Fruit fly (Drosophila melanogaster) whole organism, embryonic: Measurements from ENCODE around the gene Sf3b2.

Experiments used
- CG10147 ChIP-seq: fragments of 200-800 bp; sonication (Bioruptor generic); optimal IDR thresholded peaks from 2 replicates; lab custom pipeline; 2019; ENCODE audit warnings: missing biosample characterization, mild to moderate bottlenecking, missing genetic modification characterization, moderate library complexity
- CG10209 ChIP-seq: fragments of 200-800 bp; sonication (Bioruptor generic); optimal IDR thresholded peaks from 3 replicates; lab custom pipeline; 2017; ENCODE audit warnings: missing biosample characterization, mild to moderate bottlenecking, missing genetic modification characterization, missing genetic modification reagents
- CG10543 ChIP-seq: fragments of 200-800 bp; sonication (Bioruptor generic); optimal IDR thresholded peaks from 3 replicates; lab custom pipeline; 2017; ENCODE audit warnings: missing biosample characterization, mild to moderate bottlenecking, missing genetic modification characterization, moderate library complexity
- CG10979 ChIP-seq: fragments of 200-800 bp; sonication (Bioruptor generic); optimal IDR thresholded peaks from 2 replicates; lab custom pipeline; 2018; ENCODE audit warnings: missing biosample characterization, mild to moderate bottlenecking, missing genetic modification characterization, moderate library complexity
- CG11456 ChIP-seq: fragments of 200-800 bp; sonication (Bioruptor generic); IDR thresholded peaks from 3 replicates; pipeline ENCODE4 v1.3.6; 2022; ENCODE audit warnings: missing biosample characterization, missing genetic modification characterization
- CG13424 ChIP-seq: fragments of 200-800 bp; sonication (Bioruptor generic); optimal IDR thresholded peaks from 2 replicates; lab custom pipeline; 2019; ENCODE audit warnings: missing biosample characterization, mild to moderate bottlenecking, missing genetic modification characterization, moderate library complexity
- CG13894 ChIP-seq: fragments of 200-800 bp; sonication (Bioruptor generic); optimal IDR thresholded peaks from 3 replicates; lab custom pipeline; 2018; ENCODE audit warnings: missing biosample characterization, mild to moderate bottlenecking, missing genetic modification characterization, moderate library complexity
- CG15269 ChIP-seq: fragments of 200-800 bp; sonication (Bioruptor generic); optimal IDR thresholded peaks from 2 replicates; lab custom pipeline; 2018; ENCODE audit warnings: missing biosample characterization, mild to moderate bottlenecking, missing genetic modification characterization, moderate library complexity
- CG1602 ChIP-seq: fragments of 200-800 bp; sonication (Bioruptor generic); optimal IDR thresholded peaks from 3 replicates; lab custom pipeline; 2016; ENCODE audit warnings: missing biosample characterization, missing genetic modification characterization
- CG16863 ChIP-seq: fragments of 200-800 bp; sonication (Bioruptor generic); optimal IDR thresholded peaks from 3 replicates; lab custom pipeline; 2016; ENCODE audit warnings: missing biosample characterization, missing genetic modification characterization
- CG17829 ChIP-seq: fragments of 200-800 bp; optimal IDR thresholded peaks from 2 replicates; lab custom pipeline; 2019; ENCODE audit warnings: missing biosample characterization, mild to moderate bottlenecking, missing genetic modification characterization, moderate library complexity
- CG2678 ChIP-seq: fragments of 200-800 bp; sonication (Bioruptor generic); optimal IDR thresholded peaks from 3 replicates; lab custom pipeline; 2019; ENCODE audit warnings: missing biosample characterization, mild to moderate bottlenecking, missing genetic modification characterization, moderate library complexity
- CG30403 ChIP-seq: fragments of 200-800 bp; sonication (Bioruptor generic); optimal IDR thresholded peaks from 3 replicates; lab custom pipeline; 2016; ENCODE audit warnings: missing biosample characterization, missing genetic modification characterization
- CG4424 ChIP-seq: fragments of 200-800 bp; sonication (Bioruptor generic); optimal IDR thresholded peaks from 3 replicates; lab custom pipeline; 2016; ENCODE audit warnings: missing biosample characterization, missing genetic modification characterization
- CG5245 ChIP-seq: fragments of 200-800 bp; sonication (Bioruptor generic); optimal IDR thresholded peaks from 3 replicates; lab custom pipeline; 2016; ENCODE audit warnings: missing biosample characterization, missing genetic modification characterization
- CG6272 ChIP-seq: fragments of 200-800 bp; sonication (Bioruptor generic); IDR thresholded peaks from 2 replicates; pipeline ENCODE4 v1.3.6; 2022; ENCODE audit warnings: missing biosample characterization, missing genetic modification characterization
- CG7357 ChIP-seq: fragments of 200-800 bp; sonication (Bioruptor generic); IDR thresholded peaks from 3 replicates; pipeline ENCODE4 v1.3.6; 2022; ENCODE audit warnings: missing biosample characterization, missing genetic modification characterization
- CG7786 ChIP-seq: fragments of 200-800 bp; sonication (Bioruptor generic); optimal IDR thresholded peaks from 2 replicates; lab custom pipeline; 2016; ENCODE audit warnings: missing biosample characterization, missing genetic modification characterization
- CG7987 ChIP-seq: fragments of 200-800 bp; sonication (Bioruptor generic); optimal IDR thresholded peaks from 2 replicates; lab custom pipeline; 2018; ENCODE audit warnings: missing biosample characterization, mild to moderate bottlenecking, missing genetic modification characterization, moderate library complexity
- CG8281 ChIP-seq: fragments of 200-800 bp; sonication (Bioruptor generic); optimal IDR thresholded peaks from 2 replicates; lab custom pipeline; 2018; ENCODE audit warnings: missing biosample characterization, mild to moderate bottlenecking, missing genetic modification characterization, moderate library complexity
- CG8478 ChIP-seq: fragments of >200 bp; optimal IDR thresholded peaks from 2 replicates; lab custom pipeline; 2018
- Dad ChIP-seq: fragments of 200-800 bp; sonication (Bioruptor generic); optimal IDR thresholded peaks from 3 replicates; lab custom pipeline; 2016; ENCODE audit warnings: missing biosample characterization, missing genetic modification characterization
- Doc2 ChIP-seq: fragments of 200-800 bp; sonication (Bioruptor generic); IDR thresholded peaks from 2 replicates; pipeline ENCODE4 v1.3.6; 2022; ENCODE audit warnings: missing biosample characterization, missing genetic modification characterization
- Dref ChIP-seq: fragments of 200-800 bp; sonication (Bioruptor generic); IDR thresholded peaks from 2 replicates; pipeline ENCODE4 v1.3.6; 2022; ENCODE audit warnings: missing biosample characterization, missing genetic modification characterization
- Elba2 ChIP-seq: fragments of 200-800 bp; sonication (Bioruptor generic); optimal IDR thresholded peaks from 3 replicates; lab custom pipeline; 2016; ENCODE audit warnings: missing biosample characterization, missing genetic modification characterization
- Ets97D ChIP-seq: fragments of 200-800 bp; sonication (Bioruptor generic); optimal IDR thresholded peaks from 3 replicates; lab custom pipeline; 2016; ENCODE audit warnings: missing biosample characterization, missing genetic modification characterization
- HLH54F ChIP-seq: fragments of 200-800 bp; sonication (Bioruptor generic); optimal IDR thresholded peaks from 3 replicates; lab custom pipeline; 2016; ENCODE audit warnings: missing biosample characterization, missing genetic modification characterization
- Jarid2 ChIP-seq: fragments of 200-800 bp; sonication (Bioruptor generic); optimal IDR thresholded peaks from 3 replicates; lab custom pipeline; 2017; ENCODE audit warnings: mild to moderate bottlenecking, missing biosample characterization, missing genetic modification reagents, missing genetic modification characterization
- Med ChIP-seq: fragments of 200-800 bp; sonication (Bioruptor generic); peaks from one replicate; lab custom pipeline; 2016; ENCODE audit warnings: missing biosample characterization, missing genetic modification characterization, mild to moderate bottlenecking, inconsistent platforms, moderate library complexity
- NC2β ChIP-seq: fragments of 200-800 bp; sonication (Bioruptor generic); optimal IDR thresholded peaks from 2 replicates; lab custom pipeline; 2016; ENCODE audit warnings: missing biosample characterization, missing genetic modification characterization
- Side ChIP-seq: fragments of 200-800 bp; sonication (Bioruptor generic); optimal IDR thresholded peaks from 2 replicates; lab custom pipeline; 2016; ENCODE audit warnings: missing biosample characterization, missing genetic modification characterization
- ase ChIP-seq: fragments of 200-800 bp; sonication (Bioruptor generic); IDR thresholded peaks from 3 replicates; pipeline ENCODE4 v1.3.6; 2022; ENCODE audit warnings: missing biosample characterization, missing genetic modification characterization
- az2 ChIP-seq: fragments of 200-800 bp; sonication (Bioruptor generic); optimal IDR thresholded peaks from 3 replicates; lab custom pipeline; 2016; ENCODE audit warnings: missing biosample characterization, missing genetic modification characterization
- crp ChIP-seq, 2 experiments: fragments of 200-800 bp; sonication (Bioruptor generic); optimal IDR thresholded peaks; 2 replicates in 1 of 2; 3 replicates in 1 of 2; lab custom pipeline; 2017; ENCODE audit warnings: missing biosample characterization in 2 of 2, missing genetic modification characterization in 2 of 2, mild to moderate bottlenecking in 1 of 2, moderate library complexity in 1 of 2
- dan ChIP-seq: fragments of 200-800 bp; sonication (Bioruptor generic); IDR thresholded peaks from 2 replicates; pipeline ENCODE4 v1.3.6; 2022; ENCODE audit warnings: missing biosample characterization, missing genetic modification characterization
- dpn ChIP-seq, 2 experiments: fragments of 200-800 bp; sonication (Bioruptor generic); optimal IDR thresholded peaks; 3 replicates each; lab custom pipeline; 2016; ENCODE audit warnings: missing biosample characterization in 2 of 2, missing genetic modification characterization in 2 of 2
- emc ChIP-seq: fragments of 200-800 bp; sonication (Bioruptor generic); optimal IDR thresholded peaks from 2 replicates; lab custom pipeline; 2016; ENCODE audit warnings: missing biosample characterization, missing genetic modification characterization
- exex ChIP-seq: fragments of 200-800 bp; sonication (Bioruptor generic); optimal IDR thresholded peaks from 4 replicates; lab custom pipeline; 2018; ENCODE audit warnings: missing biosample characterization, mild to moderate bottlenecking, missing genetic modification characterization, moderate library complexity
- fd64A ChIP-seq: fragments of 200-800 bp; sonication (Bioruptor generic); optimal IDR thresholded peaks from 3 replicates; lab custom pipeline; 2018; ENCODE audit warnings: missing biosample characterization, mild to moderate bottlenecking, missing genetic modification characterization
- gce ChIP-seq: fragments of 200-800 bp; sonication (Bioruptor generic); IDR thresholded peaks from 3 replicates; pipeline ENCODE4 v1.3.6; 2022; ENCODE audit warnings: missing biosample characterization, missing genetic modification characterization
- gcm ChIP-seq: fragments of 200-800 bp; sonication (Bioruptor generic); optimal IDR thresholded peaks from 2 replicates; lab custom pipeline; 2019; ENCODE audit warnings: missing biosample characterization, mild to moderate bottlenecking, missing genetic modification characterization, moderate library complexity
- grn ChIP-seq: fragments of 200-800 bp; sonication (Bioruptor generic); optimal IDR thresholded peaks from 3 replicates; lab custom pipeline; 2017; ENCODE audit warnings: missing biosample characterization, missing genetic modification characterization
- jumu ChIP-seq: fragments of 200-800 bp; sonication (Bioruptor generic); optimal IDR thresholded peaks from 3 replicates; lab custom pipeline; 2016; ENCODE audit warnings: missing biosample characterization, missing genetic modification characterization
- kay ChIP-seq: fragments of 200-800 bp; sonication (Bioruptor generic); optimal IDR thresholded peaks from 2 replicates; lab custom pipeline; 2016; ENCODE audit warnings: missing biosample characterization, missing genetic modification characterization
- odd ChIP-seq: fragments of 200-800 bp; sonication (Bioruptor generic); optimal IDR thresholded peaks from 2 replicates; lab custom pipeline; 2017; ENCODE audit warnings: missing biosample characterization, mild to moderate bottlenecking, missing genetic modification characterization
- pb ChIP-seq: fragments of 200-800 bp; sonication (Bioruptor generic); optimal IDR thresholded peaks from 3 replicates; lab custom pipeline; 2016; ENCODE audit warnings: missing biosample characterization, missing genetic modification characterization
- pita ChIP-seq: fragments of 200-800 bp; sonication (Bioruptor generic); optimal IDR thresholded peaks from 2 replicates; lab custom pipeline; 2017; ENCODE audit warnings: missing biosample characterization, mild to moderate bottlenecking, missing genetic modification characterization
- pzg ChIP-seq: fragments of 200-800 bp; sonication (Bioruptor generic); optimal IDR thresholded peaks from 3 replicates; lab custom pipeline; 2018; ENCODE audit warnings: missing biosample characterization, mild to moderate bottlenecking, missing genetic modification characterization, moderate library complexity
- slou ChIP-seq: fragments of 200-800 bp; sonication (Bioruptor generic); optimal IDR thresholded peaks from 3 replicates; lab custom pipeline; 2016; ENCODE audit warnings: missing biosample characterization, missing genetic modification characterization
- slp2 ChIP-seq: fragments of 200-800 bp; sonication (Bioruptor generic); optimal IDR thresholded peaks from 2 replicates; lab custom pipeline; 2016; ENCODE audit warnings: missing biosample characterization, missing genetic modification characterization
- unc-4 ChIP-seq: fragments of 200-800 bp; sonication (Bioruptor generic); IDR thresholded peaks from 2 replicates; pipeline ENCODE4 v1.3.6; 2022; ENCODE audit warnings: missing biosample characterization, missing genetic modification characterization; ENCODE audit not compliant: partially characterized antibody
- zfh1 ChIP-seq: fragments of 200-800 bp; sonication (Bioruptor generic); IDR thresholded peaks from 3 replicates; pipeline ENCODE4 v1.3.6; 2022; ENCODE audit warnings: missing biosample characterization, missing genetic modification characterization
- zfh2 ChIP-seq: fragments of 200-800 bp; sonication (Bioruptor generic); optimal IDR thresholded peaks from 2 replicates; lab custom pipeline; 2016; ENCODE audit warnings: missing biosample characterization, missing genetic modification characterization

Sf3b2 gene

dm6 chr2L:3012780-3013179, 16.2 kb downstream of the Sf3b2 start (continued):
- TF ChIP-seq dan (GFP tag; lab: Robert Waterston, UW) (no peak), slp2 (GFP tag; lab: Kevin White, UChicago) (no peak), CG13424 (peak; percentile 28), kay (GFP tag; lab: Kevin White, UChicago) (no peak), CG17829 (tag; lab: Kevin White, UChicago) (peak; percentile 53), jumu (GFP tag; lab: Kevin White, UChicago) (no peak), zfh2 (GFP tag; lab: Kevin White, UChicago) (no peak), CG7786 (GFP tag; lab: Kevin White, UChicago) (no peak), CG4424 (GFP tag; lab: Kevin White, UChicago) (peak; percentile 27), CG8281 (tag; lab: Kevin White, UChicago) (no peak), HLH54F (GFP tag; lab: Kevin White, UChicago) (no peak), Med (GFP tag; lab: Kevin White, UChicago) (peak; percentile 21), az2 (GFP tag; lab: Kevin White, UChicago) (peak; percentile 13), zfh1 (GFP tag; lab: Robert Waterston, UW) (peak; percentile 68), grn (GFP tag; lab: Kevin White, UChicago) (no peak), CG10209 (GFP tag; lab: Kevin White, UChicago) (peak; percentile 22), Ets97D (GFP tag; lab: Kevin White, UChicago) (no peak), Dref (GFP tag; lab: Robert Waterston, UW) (no peak), Dad (GFP tag; lab: Kevin White, UChicago) (no peak), Side (no peak), odd (GFP tag; lab: Kevin White, UChicago) (no peak), CG7357 (GFP tag; lab: Robert Waterston, UW) (no peak), slou (GFP tag; lab: Kevin White, UChicago) (no peak), CG8478 (lab: Kevin White, UChicago) (no peak), Elba2 (GFP tag; lab: Kevin White, UChicago) (no peak), dpn (GFP tag; optimal IDR thresholded peaks at IDR 0.05; lab: Kevin White, UChicago) (no peak), fd64A (GFP tag; lab: Kevin White, UChicago) (no peak), Doc2 (GFP tag; lab: Robert Waterston, UW) (no peak), CG16863 (GFP tag; lab: Kevin White, UChicago) (no peak), unc-4 (GFP tag; lab: Robert Waterston, UW) (no peak), emc (no peak), CG7987 (GFP tag; lab: Kevin White, UChicago) (no peak), CG10147 (no peak), CG11456 (GFP tag; lab: Robert Waterston, UW) (no peak), CG6272 (GFP tag; lab: Robert Waterston, UW) (no peak), Jarid2 (no peak), CG10979 (peak; percentile 57), NC2β (GFP tag; lab: Kevin White, UChicago) (no peak), CG5245 (GFP tag; lab: Kevin White, UChicago) (peak; percentile 37), CG15269 (tag; lab: Kevin White, UChicago) (no peak), exex (no peak), ase (no peak), CG10543 (GFP tag; lab: Kevin White, UChicago) (no peak), CG13894 (tag; lab: Kevin White, UChicago) (no peak), pzg (GFP tag; lab: Kevin White, UChicago) (no peak), CG30403 (GFP tag; lab: Kevin White, UChicago) (no peak), pita (no peak), gcm (GFP tag; lab: Kevin White, UChicago) (no peak), pb (GFP tag; lab: Kevin White, UChicago) (no peak), gce (GFP tag; lab: Robert Waterston, UW) (0 out of 3 replicates have a peak, but pooled peaks have one; percentile 29), CG2678 (tag; lab: Kevin White, UChicago) (no peak), CG1602 (GFP tag; lab: Kevin White, UChicago) (no peak), crp (GFP tag; optimal IDR thresholded peaks at IDR 0.05; lab: Kevin White, UChicago) (no peak)
